Fruit fly (Drosophila melanogaster): ENCODE results near the gene CG7778.

DNA sequence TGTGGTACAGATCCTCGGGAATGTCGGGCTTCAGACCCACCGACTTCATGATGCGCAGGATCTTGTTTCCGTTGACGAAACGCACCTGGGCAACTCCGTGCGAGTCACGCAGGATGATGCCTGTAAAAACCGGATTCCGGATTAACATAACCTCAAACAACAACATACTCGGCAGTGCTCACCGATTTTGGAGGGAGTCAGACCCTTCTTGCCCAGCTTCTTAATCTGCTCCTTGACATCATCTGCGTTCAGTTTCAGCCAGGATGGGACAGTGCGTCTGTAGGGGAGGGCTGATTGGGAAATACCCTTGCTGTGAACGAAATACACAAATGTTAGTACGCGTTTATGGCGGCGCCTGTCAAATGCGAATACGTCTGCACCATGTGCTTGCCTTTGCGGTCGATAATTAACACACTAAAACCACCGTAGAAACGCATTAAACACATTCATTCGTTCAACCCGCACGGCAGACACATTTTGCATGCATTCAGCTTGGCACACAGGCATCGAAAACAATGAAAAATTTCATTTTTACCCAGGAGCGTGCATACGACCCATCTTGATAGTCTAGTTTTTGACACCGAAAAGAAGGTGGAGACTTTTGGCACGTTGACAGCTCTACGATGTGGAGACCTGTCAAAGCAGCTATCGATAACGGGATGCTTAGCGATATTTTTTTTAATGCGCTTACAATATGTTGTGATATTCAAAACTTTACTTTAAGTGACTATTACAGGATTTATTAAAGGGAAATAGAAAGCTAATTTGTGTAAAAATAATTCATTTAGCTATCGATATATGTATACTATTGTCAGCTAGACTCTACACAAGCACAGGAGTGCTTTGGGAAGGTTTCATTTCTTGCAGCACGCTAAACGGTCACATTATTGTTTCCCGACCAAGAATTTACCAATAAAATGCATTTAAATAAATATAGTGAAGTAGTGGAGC is 17.9 kb downstream of the CG7778 start, which contains the start of the genes RpS13 and CSN8:
- no peak for TF ChIP-seq CG12155 (GFP tag; optimal IDR thresholded peaks at IDR 0.05)
- no peak for TF ChIP-seq tio (GFP tag; optimal IDR thresholded peaks at IDR 0.05)

Measured in whole organism, embryonic.